Worm (Caenorhabditis elegans): ENCODE data around the gene fars-3.

The fars-3 gene

ce11 chrII:8454513-8454912, 10.1 kb upstream of the fars-3 start, which contains the start of gene F22B5.5:
F22B5.5 (minus strand) TSS chrII:8454613.
- TF ChIP-seq aha-1 (tag) (no peak), zfp-3 (GFP tag; conservative IDR thresholded peaks at IDR 0.05) (no peak), zfp-2 (tag; optimal IDR thresholded peaks at IDR 0.05) (no peak), cey-2 (tag; optimal IDR thresholded peaks at IDR 0.05; ENCODE audit: borderline replicate concordance, insufficient read depth) (no peak), F44E2.7 (GFP tag; IDR thresholded peaks at IDR 0.05) (no peak), dpl-1 (GFP tag; optimal IDR thresholded peaks at IDR 0.05) (no peak), ztf-11 (tag; optimal IDR thresholded peaks at IDR 0.05) (no peak), D1046.2 (GFP tag; IDR thresholded peaks at IDR 0.05) (no peak), lin-38 (GFP tag; IDR thresholded peaks at IDR 0.05) (no peak)

ce11 chrII:8456094-8456493, 8.6 kb upstream of the fars-3 start, which contains the start of gene F22B5.6:
F22B5.6 (minus strand) TSS chrII:8456194.
- TF ChIP-seq lim-7 (GFP tag; IDR thresholded peaks at IDR 0.05) (no peak), vab-7 (GFP tag; IDR thresholded peaks at IDR 0.05) (no peak), spr-3 (GFP tag; optimal IDR thresholded peaks at IDR 0.05) (no peak), lin-1 (GFP tag; IDR thresholded peaks at IDR 0.05) (no peak), mxl-3 (GFP tag; optimal IDR thresholded peaks at IDR 0.05) (no peak), nhr-25 (tag; optimal IDR thresholded peaks at IDR 0.05; ENCODE audit: borderline replicate concordance, insufficient read depth) (no peak), T20F7.1 (GFP tag; optimal IDR thresholded peaks at IDR 0.05) (no peak), pha-4 (GFP tag; IDR thresholded peaks at IDR 0.05) (no peak), pha-4 (tag; optimal IDR thresholded peaks at IDR 0.05) (no peak), rbr-2 (tag; optimal IDR thresholded peaks at IDR 0.05) (no peak), mes-2 (tag; optimal IDR thresholded peaks at IDR 0.05; ENCODE audit: poor library complexity, severe bottlenecking) (no peak), set-16 (GFP tag; IDR thresholded peaks at IDR 0.05) (no peak)

- TF ChIP-seq ceh-44 (GFP tag; IDR thresholded peaks at IDR 0.05), result no peak
- peak; percentile 13 for TF ChIP-seq dpl-1 (GFP tag; optimal IDR thresholded peaks at IDR 0.05)
- TF ChIP-seq unc-130 (GFP tag; optimal IDR thresholded peaks at IDR 0.05), result peak; percentile 21
- no peak for TF ChIP-seq dmd-6 (GFP tag; IDR thresholded peaks at IDR 0.05)
- TF ChIP-seq snpc-1.2 (GFP tag; IDR thresholded peaks at IDR 0.05), result no peak
- TF ChIP-seq lin-38 (GFP tag; IDR thresholded peaks at IDR 0.05), result 0 out of 2 replicates have a peak, but pooled peaks have one; percentile 22
Measured at ce11 chrII:8456681-8457389, 7.8 kb upstream of the fars-3 start.

ce11 chrII:8457438-8457837, 7.2 kb upstream of the fars-3 start, which contains the start of gene zyg-9:
zyg-9 (plus strand) TSS chrII:8457818.
- no peak for TF ChIP-seq ztf-7 (tag; optimal IDR thresholded peaks at IDR 0.05)
- TF ChIP-seq dve-1 (tag; optimal IDR thresholded peaks at IDR 0.05; ENCODE audit: insufficient read depth), result peak; percentile 7
- peak in 1 of 2 experiments; percentile 22 for TF ChIP-seq hif-1 (tag; optimal IDR thresholded peaks at IDR 0.05)
- TF ChIP-seq hlh-30 (tag; optimal IDR thresholded peaks at IDR 0.05; ENCODE audit: insufficient read depth), result peak; percentile 83
- peak; percentile 28; the same call in 1 of the 2 replicates for TF ChIP-seq egl-43 (GFP tag; IDR thresholded peaks at IDR 0.05)
- TF ChIP-seq hlh-11 (tag; optimal IDR thresholded peaks at IDR 0.05), result peak; percentile 24
- TF ChIP-seq nhr-237 (tag; optimal IDR thresholded peaks at IDR 0.05), result no peak
- TF ChIP-seq Y105C5A.15 (GFP tag; IDR thresholded peaks at IDR 0.05), result no peak
- no peak for TF ChIP-seq nhr-25 (tag; optimal IDR thresholded peaks at IDR 0.05; ENCODE audit: borderline replicate concordance, insufficient read depth)
- no peak for TF ChIP-seq cey-2 (tag; optimal IDR thresholded peaks at IDR 0.05; ENCODE audit: borderline replicate concordance, insufficient read depth)
- TF ChIP-seq nhr-77 (tag; optimal IDR thresholded peaks at IDR 0.05), result no peak
- TF ChIP-seq dpl-1 (GFP tag; optimal IDR thresholded peaks at IDR 0.05), result peak; percentile 5
- no peak for TF ChIP-seq attf-4 (tag; optimal IDR thresholded peaks at IDR 0.05)
- TF ChIP-seq zfp-2 (tag; optimal IDR thresholded peaks at IDR 0.05), result no peak
- TF ChIP-seq egl-27 (tag; optimal IDR thresholded peaks at IDR 0.05), result no peak
- TF ChIP-seq mdt-29 (GFP tag; IDR thresholded peaks at IDR 0.05), result no peak
- TF ChIP-seq set-16 (GFP tag; IDR thresholded peaks at IDR 0.05), result no peak
- no peak for TF ChIP-seq ces-1 (GFP tag; optimal IDR thresholded peaks at IDR 0.05)
- TF ChIP-seq ceh-28 (tag; optimal IDR thresholded peaks at IDR 0.05), result peak; percentile 11
- no peak for TF ChIP-seq R02D3.7 (tag; optimal IDR thresholded peaks at IDR 0.05)
- TF ChIP-seq nhr-6 (tag; optimal IDR thresholded peaks at IDR 0.05), result no peak
- TF ChIP-seq D1046.2 (GFP tag; IDR thresholded peaks at IDR 0.05), result no peak
- TF ChIP-seq rbr-2 (tag; optimal IDR thresholded peaks at IDR 0.05), result no peak
- no peak for TF ChIP-seq F26F4.8 (GFP tag; conservative IDR thresholded peaks at IDR 0.05)
- TF ChIP-seq mes-2 (tag; optimal IDR thresholded peaks at IDR 0.05; ENCODE audit: poor library complexity, severe bottlenecking), result peak; percentile 37
- peak; percentile 64 for TF ChIP-seq aha-1 (tag)
- peak in 1 of 2 experiments; percentile 60 for TF ChIP-seq lsy-2 (tag; optimal IDR thresholded peaks at IDR 0.05)
